Fruit fly (Drosophila melanogaster): Measurements from ENCODE around the gene CG9121.

Gene CG9121

dm6 chr2L:5054953-5055352 lies 4.1 kb upstream of the CG9121 start, which contains the start of the genes CG14036 and His3.3A (continued):
- no peak for TF ChIP-seq CG10979 (tag; optimal IDR thresholded peaks at IDR 0.05)
- TF ChIP-seq CG8281 (tag; optimal IDR thresholded peaks at IDR 0.05) = no peak
- peak; percentile 37 for TF ChIP-seq Nf-YC (tag; optimal IDR thresholded peaks at IDR 0.05)
- TF ChIP-seq Ets65A (GFP tag) = peak; percentile 41
- peak; percentile 73 for TF ChIP-seq gfzf (GFP tag; optimal IDR thresholded peaks at IDR 0.05)
- TF ChIP-seq aop (GFP tag; IDR thresholded peaks at IDR 0.05) = no peak
- TF ChIP-seq MESR4 (GFP tag; optimal IDR thresholded peaks at IDR 0.05) = peak; percentile 89
- TF ChIP-seq CG30431 (GFP tag; optimal IDR thresholded peaks at IDR 0.05) = no peak
- TF ChIP-seq zen2 (GFP tag; IDR thresholded peaks at IDR 0.05; ENCODE audit: partially characterized antibody) = peak; percentile 52; the same call in 2 of the 3 replicates
- TF ChIP-seq CG15601 (tag; optimal IDR thresholded peaks at IDR 0.05) = peak; percentile 23
- TF ChIP-seq CG17328 (GFP tag; IDR thresholded peaks at IDR 0.05) = 0 out of 2 replicates have a peak, but pooled peaks have one; percentile 21
- no peak for TF ChIP-seq D (optimal IDR thresholded peaks at IDR 0.05)
- TF ChIP-seq D (GFP tag; optimal IDR thresholded peaks at IDR 0.05) = no peak
- TF ChIP-seq CHES-1-like (GFP tag; optimal IDR thresholded peaks at IDR 0.05) = peak; percentile 53
- TF ChIP-seq Lim3 (GFP tag; IDR thresholded peaks at IDR 0.05) = no peak
- peak; percentile 21 for TF ChIP-seq CG15696 (tag; optimal IDR thresholded peaks at IDR 0.05)
- peak; percentile 49 for TF ChIP-seq CG8924 (tag; optimal IDR thresholded peaks at IDR 0.05)
- TF ChIP-seq Taf1 (GFP tag; IDR thresholded peaks at IDR 0.05) = no peak
- peak; percentile 100 for TF ChIP-seq wek (GFP tag; optimal IDR thresholded peaks at IDR 0.05)
- no peak for TF ChIP-seq crc (GFP tag; optimal IDR thresholded peaks at IDR 0.05)
- no peak for TF ChIP-seq Awh (GFP tag; IDR thresholded peaks at IDR 0.05)
- no peak for TF ChIP-seq Usf (GFP tag; optimal IDR thresholded peaks at IDR 0.05)
- TF ChIP-seq E2f1 (GFP tag; IDR thresholded peaks at IDR 0.05) = peak; percentile 41; the same call in 1 of the 2 replicates
- no peak for TF ChIP-seq CG14667 (GFP tag; IDR thresholded peaks at IDR 0.05)
- TF ChIP-seq seq (GFP tag; IDR thresholded peaks at IDR 0.05) = no peak
- no peak for TF ChIP-seq CG6254 (GFP tag; optimal IDR thresholded peaks at IDR 0.05)
- TF ChIP-seq Gug (GFP tag; IDR thresholded peaks at IDR 0.05) = no peak
- TF ChIP-seq CG17361 (GFP tag; IDR thresholded peaks at IDR 0.05) = peak; percentile 40; the same call in 1 of the 3 replicates
- no peak for TF ChIP-seq D19B (GFP tag; optimal IDR thresholded peaks at IDR 0.05)
- no peak for TF ChIP-seq CG18476 (GFP tag; optimal IDR thresholded peaks at IDR 0.05)
- TF ChIP-seq CG33213 (GFP tag; optimal IDR thresholded peaks at IDR 0.05) = no peak
- no peak for TF ChIP-seq onecut (GFP tag; IDR thresholded peaks at IDR 0.05)
- TF ChIP-seq CG4328 (GFP tag; optimal IDR thresholded peaks at IDR 0.05) = no peak
- peak; percentile 1 for TF ChIP-seq CG7928 (GFP tag; optimal IDR thresholded peaks at IDR 0.05)
- 0 out of 3 replicates have a peak, but pooled peaks have one; percentile 18 for TF ChIP-seq Dbx (GFP tag; IDR thresholded peaks at IDR 0.05)
- TF ChIP-seq Med (GFP tag) = peak; percentile 87
- no peak for TF ChIP-seq vfl (GFP tag; optimal IDR thresholded peaks at IDR 0.05)
- peak; percentile 97 for TF ChIP-seq CG14710 (tag; optimal IDR thresholded peaks at IDR 0.05)
- TF ChIP-seq CG42726 (GFP tag; IDR thresholded peaks at IDR 0.05; ENCODE audit: partially characterized antibody) = peak; percentile 59; the same call in 1 of the 2 replicates
- TF ChIP-seq tio (GFP tag; optimal IDR thresholded peaks at IDR 0.05) = no peak
- TF ChIP-seq CG13123 (GFP tag; optimal IDR thresholded peaks at IDR 0.05) = no peak
- 0 out of 2 replicates have a peak, but pooled peaks have one; percentile 22 for TF ChIP-seq sob (GFP tag; IDR thresholded peaks at IDR 0.05)
- TF ChIP-seq Sin3A (optimal IDR thresholded peaks at IDR 0.05) = peak; percentile 46
- TF ChIP-seq twi (tag; optimal IDR thresholded peaks at IDR 0.05) = no peak
- TF ChIP-seq CG7372 (GFP tag; IDR thresholded peaks at IDR 0.05) = no peak
- TF ChIP-seq chm (GFP tag; IDR thresholded peaks at IDR 0.05) = peak; percentile 27; the same call in 1 of the 2 replicates
- TF ChIP-seq MTF-1 (GFP tag; optimal IDR thresholded peaks at IDR 0.05; ENCODE audit: borderline replicate concordance) = no peak
- peak; percentile 43 for TF ChIP-seq CG4617 (GFP tag; optimal IDR thresholded peaks at IDR 0.05; ENCODE audit: borderline replicate concordance)
- no peak for TF ChIP-seq Rx (GFP tag; IDR thresholded peaks at IDR 0.05)
- TF ChIP-seq hbn (GFP tag; IDR thresholded peaks at IDR 0.05; ENCODE audit: partially characterized antibody) = peak; percentile 58
- no peak for TF ChIP-seq stc (GFP tag; IDR thresholded peaks at IDR 0.05)
- TF ChIP-seq CG32532 (GFP tag; IDR thresholded peaks at IDR 0.05) = no peak

Measured in whole organism, embryonic.